Worm (Caenorhabditis elegans) whole organism, L1 larva: Measurements from ENCODE around the gene F38E11.9.

Experiments
- C16A3.4 ChIP-seq: fragments of 150-350 bp; optimal IDR thresholded peaks from 2 replicates; lab custom pipeline; 2014; ENCODE audit warnings: missing biosample characterization, missing genetic modification characterization
- F16B12.6 ChIP-seq: fragments of 150-350 bp; optimal IDR thresholded peaks from 2 replicates; lab custom pipeline; 2014; ENCODE audit warnings: missing biosample characterization, missing genetic modification characterization
- Y116A8C.19 ChIP-seq: sonication (generic microtip); optimal IDR thresholded peaks from 2 replicates; lab custom pipeline; 2016; ENCODE audit warnings: missing compliant biosample characterization, missing genetic modification characterization, borderline replicate concordance
- aha-1 ChIP-seq: fragments of 150-350 bp; optimal IDR thresholded peaks from 2 replicates; lab custom pipeline; 2014; ENCODE audit warnings: missing biosample characterization, missing genetic modification characterization
- blmp-1 ChIP-seq: fragments of 150-350 bp; optimal IDR thresholded peaks from 2 replicates; lab custom pipeline; 2014; ENCODE audit warnings: missing biosample characterization, missing genetic modification characterization
- ceh-8 ChIP-seq: fragments of 200-800 bp; sonication (Bioruptor generic); optimal IDR thresholded peaks from 2 replicates; lab custom pipeline; 2018; ENCODE audit warnings: mild to moderate bottlenecking, missing genetic modification characterization, moderate library complexity, missing compliant biosample characterization
- ceh-90 ChIP-seq: sonication (generic microtip); optimal IDR thresholded peaks from 2 replicates; lab custom pipeline; 2016; ENCODE audit warnings: missing genetic modification characterization, missing compliant biosample characterization
- dpl-1 ChIP-seq, 3 experiments: fragments of 150-350 bp in 2 of 3; sonication (generic microtip) in 1 of 3; optimal IDR thresholded peaks; 2 replicates each; lab custom pipeline; 2014 to 2017; ENCODE audit warnings: missing biosample characterization in 3 of 3, missing genetic modification characterization in 3 of 3, missing genetic modification reagents in 3 of 3
- dsc-1 ChIP-seq: sonication (generic microtip); optimal IDR thresholded peaks from 2 replicates; lab custom pipeline; 2016; ENCODE audit warnings: mild to moderate bottlenecking, missing genetic modification characterization, missing compliant biosample characterization
- efl-1 ChIP-seq, 4 experiments: fragments of 150-350 bp; optimal IDR thresholded peaks in 3 of 4; peaks in 1 of 4; 1 replicate in 1 of 4; 2 replicates in 3 of 4; lab custom pipeline; 2014; ENCODE audit warnings: missing biosample characterization in 2 of 4, missing genetic modification characterization in 2 of 4, missing genetic modification reagents in 2 of 4
- efl-3 ChIP-seq: fragments of 200-800 bp; sonication (Bioruptor generic); optimal IDR thresholded peaks from 2 replicates; lab custom pipeline; 2018; ENCODE audit warnings: mild to moderate bottlenecking, missing genetic modification characterization, missing compliant biosample characterization
- elt-2 ChIP-seq: sonication (generic microtip); optimal IDR thresholded peaks from 2 replicates; lab custom pipeline; 2016; ENCODE audit warnings: missing genetic modification characterization, mild to moderate bottlenecking, inconsistent platforms, missing compliant biosample characterization, missing genetic modification reagents
- fkh-8 ChIP-seq: sonication (generic microtip); optimal IDR thresholded peaks from 2 replicates; lab custom pipeline; 2016; ENCODE audit warnings: mild to moderate bottlenecking, missing genetic modification characterization, missing compliant biosample characterization
- fos-1 ChIP-seq: fragments of 150-350 bp; optimal IDR thresholded peaks from 2 replicates; lab custom pipeline; 2014; ENCODE audit warnings: missing biosample characterization, missing genetic modification characterization
- grh-1 ChIP-seq: fragments of 200-800 bp; sonication (Bioruptor generic); IDR thresholded peaks from 2 replicates; pipeline ENCODE4 v1.3.6; 2022; ENCODE audit warnings: missing genetic modification reagents, missing genetic modification characterization, missing compliant biosample characterization
- hlh-17 ChIP-seq: fragments of 200-800 bp; sonication (Bioruptor generic); optimal IDR thresholded peaks from 2 replicates; lab custom pipeline; 2018; ENCODE audit warnings: missing genetic modification characterization, mild to moderate bottlenecking, missing compliant biosample characterization, moderate library complexity, borderline replicate concordance
- hpl-2 ChIP-seq: fragments of 150-350 bp; optimal IDR thresholded peaks from 2 replicates; lab custom pipeline; 2014; ENCODE audit warnings: missing biosample characterization, missing genetic modification reagents, missing genetic modification characterization
- isw-1 ChIP-seq: fragments of 200-800 bp; sonication (Bioruptor generic); IDR thresholded peaks from 2 replicates; pipeline ENCODE4 v1.3.6; 2022; ENCODE audit warnings: missing genetic modification characterization, missing compliant biosample characterization
- lin-14 ChIP-seq: fragments of 200-800 bp; sonication (Bioruptor generic); optimal IDR thresholded peaks from 2 replicates; lab custom pipeline; 2018; ENCODE audit warnings: mild to moderate bottlenecking, missing genetic modification characterization, moderate library complexity, missing compliant biosample characterization
- lin-15B ChIP-seq: fragments of 150-350 bp; sonication (generic microtip); optimal IDR thresholded peaks from 3 replicates; lab custom pipeline; 2014; ENCODE audit warnings: missing biosample characterization, missing genetic modification characterization
- lsy-2 ChIP-seq, 2 experiments: fragments of 150-350 bp; optimal IDR thresholded peaks; 2 replicates each; lab custom pipeline; 2014; ENCODE audit warnings: missing biosample characterization in 2 of 2, missing genetic modification characterization in 2 of 2
- mdl-1 ChIP-seq, 2 experiments: fragments of 150-350 bp; optimal IDR thresholded peaks; 2 replicates each; lab custom pipeline; 2014 to 2017; ENCODE audit warnings: missing biosample characterization in 2 of 2, missing genetic modification characterization in 2 of 2, inconsistent platforms in 1 of 2
- mef-2 ChIP-seq: fragments of 150-350 bp; optimal IDR thresholded peaks from 2 replicates; lab custom pipeline; 2014; ENCODE audit warnings: missing biosample characterization, missing genetic modification characterization
- mep-1 ChIP-seq: fragments of 150-350 bp; optimal IDR thresholded peaks from 2 replicates; lab custom pipeline; 2014; ENCODE audit warnings: missing biosample characterization, missing genetic modification characterization
- nhr-12 ChIP-seq: sonication (generic microtip); optimal IDR thresholded peaks from 2 replicates; lab custom pipeline; 2017; ENCODE audit warnings: missing biosample characterization, missing genetic modification characterization
- nhr-19 ChIP-seq: fragments of 200-800 bp; sonication (Bioruptor generic); conservative IDR thresholded peaks from 2 replicates; pipeline ENCODE4 v1.3.6; 2022; ENCODE audit warnings: missing genetic modification characterization, missing compliant biosample characterization
- nhr-28 ChIP-seq: fragments of 150-350 bp; optimal IDR thresholded peaks from 2 replicates; lab custom pipeline; 2014; ENCODE audit warnings: missing biosample characterization, missing genetic modification characterization
- nhr-71 ChIP-seq: sonication (generic microtip); optimal IDR thresholded peaks from 2 replicates; lab custom pipeline; 2016; ENCODE audit warnings: mild to moderate bottlenecking, missing genetic modification characterization, moderate library complexity, missing compliant biosample characterization
- nhr-77 ChIP-seq: fragments of 150-350 bp; optimal IDR thresholded peaks from 2 replicates; lab custom pipeline; 2014; ENCODE audit warnings: missing biosample characterization, missing genetic modification characterization
- nhr-84 ChIP-seq: sonication (generic microtip); optimal IDR thresholded peaks from 2 replicates; lab custom pipeline; 2017; ENCODE audit warnings: missing biosample characterization, missing genetic modification characterization
- nhr-85 ChIP-seq: sonication (generic microtip); peaks from one replicate; lab custom pipeline; 2016; ENCODE audit warnings: missing genetic modification characterization, inconsistent platforms, missing compliant biosample characterization
- pag-3 ChIP-seq: sonication (generic microtip); optimal IDR thresholded peaks from 2 replicates; lab custom pipeline; 2017; ENCODE audit warnings: missing genetic modification characterization, mild to moderate bottlenecking, missing compliant biosample characterization, antibody characterized with exemption, borderline replicate concordance; ENCODE audit not compliant: insufficient read depth
- pax-3 ChIP-seq: fragments of 200-800 bp; sonication (Bioruptor generic); optimal IDR thresholded peaks from 2 replicates; lab custom pipeline; 2018; ENCODE audit warnings: mild to moderate bottlenecking, missing genetic modification characterization, moderate library complexity, missing compliant biosample characterization
- pqm-1 ChIP-seq: sonication (generic microtip); optimal IDR thresholded peaks from 3 replicates; lab custom pipeline; 2017; ENCODE audit warnings: missing biosample characterization, missing genetic modification characterization
- rnt-1 ChIP-seq: sonication (generic microtip); optimal IDR thresholded peaks from 2 replicates; lab custom pipeline; 2016; ENCODE audit warnings: mild to moderate bottlenecking, missing genetic modification characterization, moderate library complexity, missing compliant biosample characterization
- skn-1 ChIP-seq: fragments of 150-350 bp; optimal IDR thresholded peaks from 2 replicates; lab custom pipeline; 2014; ENCODE audit warnings: missing biosample characterization, missing genetic modification characterization
- snpc-4 ChIP-seq: fragments of 150-350 bp; optimal IDR thresholded peaks from 2 replicates; lab custom pipeline; 2014; ENCODE audit warnings: missing biosample characterization, missing genetic modification characterization
- snu-23 ChIP-seq: sonication (generic microtip); optimal IDR thresholded peaks from 2 replicates; lab custom pipeline; 2016; ENCODE audit warnings: missing genetic modification characterization, missing compliant biosample characterization
- sox-4 ChIP-seq: sonication (generic microtip); optimal IDR thresholded peaks from 2 replicates; lab custom pipeline; 2016; ENCODE audit warnings: missing genetic modification characterization, missing compliant biosample characterization
- sptf-1 ChIP-seq: fragments of 150-350 bp; optimal IDR thresholded peaks from 2 replicates; lab custom pipeline; 2014; ENCODE audit warnings: missing biosample characterization, missing genetic modification characterization
- sup-37 ChIP-seq: fragments of 200-800 bp; sonication (Bioruptor generic); optimal IDR thresholded peaks from 2 replicates; lab custom pipeline; 2018; ENCODE audit warnings: mild to moderate bottlenecking, missing genetic modification characterization, missing compliant biosample characterization
- swsn-7 ChIP-seq: sonication (generic microtip); optimal IDR thresholded peaks from 2 replicates; lab custom pipeline; 2016; ENCODE audit warnings: missing genetic modification characterization, missing compliant biosample characterization
- tbx-2 ChIP-seq: sonication (generic microtip); optimal IDR thresholded peaks from 2 replicates; lab custom pipeline; 2016; ENCODE audit warnings: missing genetic modification characterization, missing compliant biosample characterization
- unc-130 ChIP-seq: fragments of 150-350 bp; optimal IDR thresholded peaks from 2 replicates; lab custom pipeline; 2017; ENCODE audit warnings: missing biosample characterization, missing genetic modification characterization, inconsistent platforms

Gene F38E11.9

DNA sequence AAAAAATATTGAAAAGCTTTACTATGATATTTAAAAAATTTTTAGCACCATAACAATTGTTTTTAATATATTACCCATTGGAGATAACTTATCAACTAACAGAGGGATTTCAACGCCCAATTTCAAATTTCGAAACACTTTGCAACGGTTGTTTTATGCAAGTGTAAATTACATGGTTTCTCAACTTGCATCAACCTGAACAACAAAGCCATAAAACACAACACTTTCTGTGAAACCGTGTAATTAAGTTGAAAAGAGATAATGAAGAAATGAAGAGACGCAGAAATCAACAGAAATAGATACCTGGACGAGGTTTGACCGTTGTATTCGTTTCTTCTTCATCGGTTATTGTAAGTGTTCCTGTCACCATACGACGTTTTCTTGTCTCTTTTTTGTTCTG is 6.5 kb upstream of the F38E11.9 start, which contains the start of gene cpin-1:
cpin-1 (plus strand) TSS at position 301 of the 400 bp plus-strand sequence.
- no peak for TF ChIP-seq C16A3.4
- TF ChIP-seq nhr-85 (tag; lab: Kevin White, UChicago): no peak
- TF ChIP-seq nhr-12 (tag; lab: Kevin White, UChicago): no peak
- no peak for TF ChIP-seq F16B12.6
- TF ChIP-seq ceh-8 (GFP tag; lab: Kevin White, UChicago): no peak
- no peak for TF ChIP-seq fkh-8 (tag; lab: Kevin White, UChicago)
- no peak for TF ChIP-seq efl-1 (optimal IDR thresholded peaks at IDR 0.05; lab: Kevin White, UChicago)
- TF ChIP-seq efl-1 (GFP tag; optimal IDR thresholded peaks at IDR 0.05 in 1 of 2; lab: Kevin White, UChicago): peak in 1 of 2 experiments; percentile 89
- peak; percentile 18 for TF ChIP-seq blmp-1 (tag; lab: Kevin White, UChicago)
- no peak for TF ChIP-seq pax-3

DNA sequence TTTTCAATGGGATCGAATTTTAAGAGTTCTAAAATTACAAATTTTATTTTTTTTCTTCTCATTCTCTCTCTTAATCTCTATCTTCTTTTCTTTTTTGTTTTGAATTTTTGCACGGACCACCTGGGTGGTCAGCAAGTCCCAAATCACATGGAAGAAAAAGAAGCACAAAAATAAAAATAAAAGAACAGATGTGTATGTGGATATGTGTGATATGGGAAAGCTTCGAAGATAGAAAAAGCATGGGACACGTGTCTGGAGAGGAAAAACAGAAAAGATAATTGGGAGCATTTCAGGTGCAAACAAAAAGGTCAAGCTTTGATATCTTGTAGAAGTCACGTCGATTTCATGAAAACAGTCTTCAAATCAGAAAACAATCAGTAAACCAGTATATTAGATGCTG is 3.4 kb upstream of the F38E11.9 start, which contains the start of gene hsp-12.6:
hsp-12.6 (minus strand) TSS at position 20 of the 400 bp plus-strand sequence.
- TF ChIP-seq snu-23 (GFP tag; lab: Kevin White, UChicago) (peak; percentile 27), mdl-1 (tag; optimal IDR thresholded peaks at IDR 0.05; lab: Kevin White, UChicago) (peak in 1 of 2 experiments; percentile 31), snpc-4 (tag; lab: Kevin White, UChicago) (peak; percentile 54), lsy-2 (tag; optimal IDR thresholded peaks at IDR 0.05; lab: Kevin White, UChicago) (peak; percentile 17 to 75), dsc-1 (tag; lab: Kevin White, UChicago) (peak; percentile 63), lin-14 (GFP tag; lab: Kevin White, UChicago) (peak; percentile 79), efl-1 (optimal IDR thresholded peaks at IDR 0.05; lab: Kevin White, UChicago) (no peak), efl-1 (GFP tag; optimal IDR thresholded peaks at IDR 0.05 in 1 of 2; lab: Kevin White, UChicago) (peak in 1 of 2 experiments; percentile 88), rnt-1 (tag; lab: Kevin White, UChicago) (peak; percentile 52), pqm-1 (no peak), nhr-19 (GFP tag; lab: Robert Waterston, UW) (peak; percentile 27; the same call in 1 of the 2 replicates), mef-2 (peak; percentile 19), mep-1 (tag; lab: Kevin White, UChicago) (no peak), nhr-77 (tag; lab: Kevin White, UChicago) (no peak)

DNA sequence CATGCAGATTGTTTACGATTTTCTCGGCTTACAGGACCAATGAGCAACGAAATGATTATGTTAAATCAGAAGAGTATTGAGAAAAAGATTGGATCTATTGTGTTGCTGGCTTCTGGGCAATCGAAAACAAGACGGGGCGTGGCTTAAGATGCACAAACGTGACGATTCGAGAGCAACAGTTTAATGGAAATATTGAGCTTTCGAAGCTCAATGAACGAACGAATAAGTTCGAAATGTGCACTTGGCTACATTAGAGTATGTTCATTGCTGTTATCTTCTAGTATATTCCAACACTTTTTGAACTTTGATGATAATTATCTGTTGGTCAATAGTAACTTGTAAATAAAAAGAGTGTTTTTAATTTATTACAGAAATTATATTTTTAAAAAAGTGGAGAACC is 1.6 kb upstream of the F38E11.9 start, which contains the start of gene hsp-12.3:
hsp-12.3 (minus strand) TSS at position 101 of the 400 bp plus-strand sequence.
- TF ChIP-seq dpl-1 (GFP tag; optimal IDR thresholded peaks at IDR 0.05; lab: Kevin White, UChicago): no peak
- TF ChIP-seq sptf-1 (tag; lab: Kevin White, UChicago): no peak
- no peak for TF ChIP-seq dsc-1 (tag; lab: Kevin White, UChicago)
- no peak for TF ChIP-seq efl-1 (optimal IDR thresholded peaks at IDR 0.05; lab: Kevin White, UChicago)
- no peak for TF ChIP-seq efl-1 (GFP tag; optimal IDR thresholded peaks at IDR 0.05 in 1 of 2; lab: Kevin White, UChicago)
- no peak for TF ChIP-seq nhr-84
- no peak for TF ChIP-seq skn-1 (tag; lab: Kevin White, UChicago)
- no peak for TF ChIP-seq pqm-1
- TF ChIP-seq sup-37: no peak
- TF ChIP-seq C16A3.4: no peak
- no peak for TF ChIP-seq sox-4 (tag; lab: Kevin White, UChicago)

DNA sequence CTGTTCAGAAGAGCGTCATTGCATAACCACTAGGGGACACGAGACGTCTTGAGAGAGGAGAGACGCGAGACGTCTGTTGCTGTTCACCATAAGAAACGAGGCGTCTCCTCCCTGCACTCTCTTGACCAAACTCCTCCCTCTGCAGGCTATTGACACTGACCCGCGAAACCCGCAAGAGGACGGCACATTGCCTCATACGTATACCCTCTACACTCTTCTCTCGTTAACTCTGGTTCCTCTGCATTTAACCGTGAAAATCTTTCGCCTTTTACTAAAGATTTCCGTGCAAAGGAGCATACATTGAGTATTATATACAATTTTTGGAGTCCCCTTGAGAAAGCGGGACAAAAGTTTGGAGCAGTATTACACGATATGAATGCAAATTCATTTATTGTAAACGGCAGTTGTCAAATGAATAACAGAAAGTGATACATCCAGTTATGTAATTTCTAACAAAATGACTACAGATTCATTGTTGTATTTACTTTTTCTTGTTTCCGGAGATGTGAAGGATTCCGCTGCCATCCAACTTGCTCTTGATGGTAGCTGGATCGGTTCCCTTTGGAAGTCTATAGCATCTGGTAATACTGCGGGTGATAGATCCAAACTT is 682 bp upstream of the F38E11.9 start:
- no peak for TF ChIP-seq ceh-90 (tag; lab: Kevin White, UChicago)
- TF ChIP-seq elt-2 (tag; lab: Kevin White, UChicago): peak; percentile 84
- no peak for TF ChIP-seq pag-3 (tag; lab: Kevin White, UChicago)
- TF ChIP-seq F16B12.6: peak; percentile 51
- TF ChIP-seq nhr-19 (GFP tag; lab: Robert Waterston, UW): peak; percentile 96
- peak; percentile 57 for TF ChIP-seq hlh-17 (GFP tag; lab: Kevin White, UChicago)
- TF ChIP-seq skn-1 (tag; lab: Kevin White, UChicago): peak; percentile 78
- TF ChIP-seq fos-1 (tag; lab: Kevin White, UChicago): peak; percentile 89
- TF ChIP-seq efl-3 (GFP tag; lab: Kevin White, UChicago): peak; percentile 30
- TF ChIP-seq Y116A8C.19 (tag; lab: Kevin White, UChicago): no peak
- peak; percentile 97 for TF ChIP-seq nhr-71 (tag; lab: Kevin White, UChicago)
- peak; percentile 90 for TF ChIP-seq mep-1 (tag; lab: Kevin White, UChicago)
- peak; percentile 92 for TF ChIP-seq C16A3.4
- TF ChIP-seq aha-1 (tag; lab: Kevin White, UChicago): peak; percentile 22
- peak; percentile 73 for TF ChIP-seq grh-1 (GFP tag; lab: Robert Waterston, UW)
- peak; percentile 94 for TF ChIP-seq fkh-8 (tag; lab: Kevin White, UChicago)
- TF ChIP-seq lin-15B (tag; lab: Kevin White, UChicago): peak; percentile 63
- TF ChIP-seq pqm-1: no peak
- TF ChIP-seq nhr-28 (tag; lab: Kevin White, UChicago): no peak
- TF ChIP-seq hpl-2 (GFP tag; lab: Kevin White, UChicago): peak; percentile 88
- no peak for TF ChIP-seq nhr-84
- TF ChIP-seq unc-130 (tag; lab: Kevin White, UChicago): peak; percentile 76
- peak; percentile 84 for TF ChIP-seq isw-1
- TF ChIP-seq swsn-7: peak; percentile 96
- TF ChIP-seq tbx-2 (tag; lab: Kevin White, UChicago): peak; percentile 95
